Worm (Caenorhabditis elegans): ENCODE measurements around the gene aat-8.

ce11 chrIV:3847489-3847888 lies 17.4 kb downstream of the aat-8 start:
- TF ChIP-seq lin-13 (GFP tag; optimal IDR thresholded peaks at IDR 0.05) = no peak
- TF ChIP-seq nhr-77 (tag; optimal IDR thresholded peaks at IDR 0.05) = no peak
- TF ChIP-seq nhr-25 (tag; optimal IDR thresholded peaks at IDR 0.05) = no peak
- no peak for TF ChIP-seq gmeb-1 (tag; optimal IDR thresholded peaks at IDR 0.05)
- no peak for TF ChIP-seq elt-3 (tag; optimal IDR thresholded peaks at IDR 0.05)
